Fruit fly (Drosophila melanogaster) whole organism, wandering third instar larva: ENCODE results near the gene CG10336.

ENCODE experiments used
- CG32264 ChIP-seq: fragments of 200-800 bp; sonication (Bioruptor generic); optimal IDR thresholded peaks from 2 replicates; lab custom pipeline; 2016; ENCODE audit warnings: missing biosample characterization, missing genetic modification characterization
- CG9705 ChIP-seq: fragments of 200-800 bp; sonication (Bioruptor generic); optimal IDR thresholded peaks from 2 replicates; lab custom pipeline; 2018; ENCODE audit warnings: missing biosample characterization, mild to moderate bottlenecking, missing genetic modification characterization
- CrebA ChIP-seq: fragments of 200-800 bp; sonication (Bioruptor generic); optimal IDR thresholded peaks from 2 replicates; lab custom pipeline; 2016; ENCODE audit warnings: missing biosample characterization, mild to moderate bottlenecking, missing genetic modification characterization, borderline replicate concordance
- Dif ChIP-seq: fragments of 200-275, 200-300 bp; sonication (Bioruptor generic); optimal IDR thresholded peaks from 2 replicates; lab custom pipeline; 2018; ENCODE audit warnings: missing biosample characterization, missing genetic modification characterization; ENCODE audit not compliant: partially characterized antibody
- GATAd ChIP-seq: sonication (Bioruptor generic); optimal IDR thresholded peaks from 2 replicates; lab custom pipeline; 2016; ENCODE audit warnings: missing biosample characterization, missing genetic modification characterization
- HLH106 ChIP-seq: fragments of 200-800 bp; optimal IDR thresholded peaks from 3 replicates; lab custom pipeline; 2019; ENCODE audit warnings: missing biosample characterization, mild to moderate bottlenecking, missing genetic modification characterization, moderate library complexity
- Hnf4 ChIP-seq: fragments of 200-800 bp; sonication (Bioruptor generic); optimal IDR thresholded peaks from 2 replicates; lab custom pipeline; 2016; ENCODE audit warnings: missing biosample characterization, mild to moderate bottlenecking, missing genetic modification characterization
- Jra ChIP-seq: sonication (Bioruptor generic); optimal IDR thresholded peaks from 2 replicates; lab custom pipeline; 2016; ENCODE audit warnings: missing biosample characterization, missing genetic modification characterization
- Vsx2 ChIP-seq: fragments of 200-300, 225-300 bp; sonication (Bioruptor generic); optimal IDR thresholded peaks from 2 replicates; lab custom pipeline; 2018; ENCODE audit warnings: missing biosample characterization, missing genetic modification characterization; ENCODE audit not compliant: partially characterized antibody
- lola ChIP-seq: fragments of >200 bp; optimal IDR thresholded peaks from 2 replicates; lab custom pipeline; 2017; ENCODE audit warnings: missing biosample characterization, missing genetic modification characterization
- sv ChIP-seq: fragments of 200-800 bp; sonication (Bioruptor generic); optimal IDR thresholded peaks from 3 replicates; lab custom pipeline; 2016; ENCODE audit warnings: missing biosample characterization, missing genetic modification characterization
- usp ChIP-seq: fragments of >200 bp; optimal IDR thresholded peaks from 2 replicates; lab custom pipeline; 2017; ENCODE audit warnings: missing biosample characterization, missing genetic modification characterization
- woc ChIP-seq: sonication (Bioruptor generic); optimal IDR thresholded peaks from 2 replicates; lab custom pipeline; 2016; ENCODE audit warnings: missing biosample characterization, mild to moderate bottlenecking, missing genetic modification characterization

The CG10336 gene

dm6 chr2L:18737239-18737638 is 47.9 kb downstream of the CG10336 start:
- TF ChIP-seq Dif (GFP tag; lab: Kevin White, UChicago) (no peak), CG9705 (no peak), woc (GFP tag; lab: Kevin White, UChicago) (no peak), lola (GFP tag; lab: Kevin White, UChicago) (no peak)

dm6 chr2L:18740010-18740409 is 50.7 kb downstream of the CG10336 start, which contains the start of the genes CG42752 and CG15167:
TSS of gene CG42752 (minus strand) at chr2L:18740110.
TSS of gene CG15167 (plus strand) at chr2L:18740358.
- TF ChIP-seq Hnf4 (GFP tag; lab: Kevin White, UChicago) (no peak), sv (GFP tag; lab: Kevin White, UChicago) (no peak), CG32264 (GFP tag; lab: Kevin White, UChicago) (no peak), Dif (GFP tag; lab: Kevin White, UChicago) (no peak), usp (GFP tag; lab: Kevin White, UChicago) (no peak), Vsx2 (no peak), CrebA (GFP tag; lab: Kevin White, UChicago) (no peak), GATAd (GFP tag; lab: Kevin White, UChicago) (no peak), Jra (GFP tag; lab: Kevin White, UChicago) (no peak), HLH106 (tag; lab: Kevin White, UChicago) (no peak)
- TF ChIP-seq, all 38 proteins: peak for 0
